Fruit fly (Drosophila melanogaster): ENCODE results near the gene ssp3.

- TF ChIP-seq CG13204 (GFP tag; optimal IDR thresholded peaks at IDR 0.05) (no peak), Ets98B (GFP tag; IDR thresholded peaks at IDR 0.05) (no peak), D1 (tag; optimal IDR thresholded peaks at IDR 0.05) (no peak), gl (tag; optimal IDR thresholded peaks at IDR 0.05) (no peak), Pif1B (GFP tag; optimal IDR thresholded peaks at IDR 0.05) (no peak), rn (GFP tag; IDR thresholded peaks at IDR 0.05) (no peak), CG14655 (GFP tag; optimal IDR thresholded peaks at IDR 0.05) (no peak), CG32121 (GFP tag; IDR thresholded peaks at IDR 0.05) (no peak), fd96Ca (GFP tag; IDR thresholded peaks at IDR 0.05) (no peak), Snoo (tag; optimal IDR thresholded peaks at IDR 0.05) (no peak), CG8159 (tag; optimal IDR thresholded peaks at IDR 0.05) (no peak), CG4496 (GFP tag; IDR thresholded peaks at IDR 0.05) (no peak), Pif1A (GFP tag; optimal IDR thresholded peaks at IDR 0.05) (no peak)
These were observed 40.4 kb upstream of the ssp3 start for dm6 chr2L:18984158-18984557.
